Fruit fly (Drosophila melanogaster) whole organism, prepupa: Measurements from ENCODE around the gene CG2533.

Experiments
- Blimp-1 ChIP-seq: fragments of 200-800 bp; sonication (Bioruptor generic); optimal IDR thresholded peaks from 3 replicates; lab custom pipeline; 2017; ENCODE audit warnings: missing biosample characterization, missing genetic modification characterization, mild to moderate bottlenecking, moderate library complexity, missing genetic modification reagents
- CG10669 ChIP-seq: fragments of 200-800 bp; sonication (Bioruptor generic); optimal IDR thresholded peaks from 3 replicates; lab custom pipeline; 2018; ENCODE audit warnings: missing biosample characterization, mild to moderate bottlenecking, missing genetic modification characterization, moderate library complexity
- CG11294 ChIP-seq: fragments of 200-800 bp; sonication (Bioruptor generic); IDR thresholded peaks from 2 replicates; pipeline ENCODE4 v1.3.6; 2022; ENCODE audit warnings: missing biosample characterization, missing genetic modification characterization
- CG11762 ChIP-seq: fragments of 200-800 bp; sonication (Bioruptor generic); optimal IDR thresholded peaks from 3 replicates; lab custom pipeline; 2016; ENCODE audit warnings: missing biosample characterization, missing genetic modification characterization; ENCODE audit not compliant: insufficient read depth
- CG11902 ChIP-seq: fragments of 200-800 bp; sonication (Bioruptor generic); optimal IDR thresholded peaks from 3 replicates; lab custom pipeline; 2016; ENCODE audit warnings: missing biosample characterization, missing genetic modification characterization
- CG15336 ChIP-seq: fragments of 200-800 bp; sonication (Bioruptor generic); IDR thresholded peaks from 2 replicates; pipeline ENCODE4 v1.3.6; 2022; ENCODE audit warnings: missing biosample characterization, missing genetic modification characterization
- CG31627 ChIP-seq: fragments of 200-800 bp; sonication (Bioruptor generic); optimal IDR thresholded peaks from 3 replicates; lab custom pipeline; 2016; ENCODE audit warnings: missing biosample characterization, missing genetic modification characterization
- CG32006 ChIP-seq: fragments of 200-800 bp; sonication (Bioruptor generic); optimal IDR thresholded peaks from 3 replicates; lab custom pipeline; 2017; ENCODE audit warnings: missing biosample characterization, mild to moderate bottlenecking, missing genetic modification characterization
- CG4318 ChIP-seq: fragments of 200-800 bp; sonication (Bioruptor generic); optimal IDR thresholded peaks from 3 replicates; lab custom pipeline; 2017; ENCODE audit warnings: missing biosample characterization, mild to moderate bottlenecking, missing genetic modification characterization
- CG6163 ChIP-seq: fragments of 200-800 bp; sonication (Bioruptor generic); IDR thresholded peaks from 3 replicates; pipeline ENCODE4 v1.3.6; 2022; ENCODE audit warnings: missing biosample characterization, missing genetic modification characterization
- CG6276 ChIP-seq: fragments of 200-800 bp; sonication (Bioruptor generic); optimal IDR thresholded peaks from 2 replicates; lab custom pipeline; 2017; ENCODE audit warnings: missing biosample characterization, mild to moderate bottlenecking, missing genetic modification characterization
- CG6792 ChIP-seq: fragments of 200-800 bp; sonication (Bioruptor generic); optimal IDR thresholded peaks from 3 replicates; lab custom pipeline; 2016; ENCODE audit warnings: missing biosample characterization, missing genetic modification characterization
- CG6854 ChIP-seq: fragments of 200-800 bp; sonication (Bioruptor generic); optimal IDR thresholded peaks from 2 replicates; lab custom pipeline; 2017; ENCODE audit warnings: missing biosample characterization, mild to moderate bottlenecking, missing genetic modification characterization
- CG8119 ChIP-seq: fragments of 200-800 bp; sonication (Bioruptor generic); IDR thresholded peaks from 3 replicates; pipeline ENCODE4 v1.3.6; 2022; ENCODE audit warnings: missing biosample characterization, missing genetic modification characterization
- CG9139 ChIP-seq: fragments of 200-800 bp; sonication (Bioruptor generic); optimal IDR thresholded peaks from 3 replicates; lab custom pipeline; 2017; ENCODE audit warnings: missing biosample characterization, mild to moderate bottlenecking, missing genetic modification characterization
- Eip78C ChIP-seq: fragments of 200-800 bp; sonication (Bioruptor generic); peaks from one replicate; lab custom pipeline; 2016; ENCODE audit warnings: missing biosample characterization, missing genetic modification characterization
- Eip93F ChIP-seq: fragments of 200-800 bp; sonication (Bioruptor generic); optimal IDR thresholded peaks from 2 replicates; lab custom pipeline; 2016; ENCODE audit warnings: missing biosample characterization, mild to moderate bottlenecking, missing genetic modification characterization
- Ets21C ChIP-seq: fragments of 200-800 bp; sonication (Bioruptor generic); optimal IDR thresholded peaks from 3 replicates; lab custom pipeline; 2016; ENCODE audit warnings: missing biosample characterization, missing genetic modification characterization
- Ets96B ChIP-seq: fragments of 200-800 bp; optimal IDR thresholded peaks from 2 replicates; lab custom pipeline; 2019; ENCODE audit warnings: missing biosample characterization, mild to moderate bottlenecking, missing genetic modification characterization, moderate library complexity
- Gug ChIP-seq: fragments of 200-800 bp; sonication (Bioruptor generic); IDR thresholded peaks from 2 replicates; pipeline ENCODE4 v1.3.6; 2022; ENCODE audit warnings: missing biosample characterization, missing genetic modification characterization
- Hr39 ChIP-seq: fragments of 200-800 bp; sonication (Bioruptor generic); optimal IDR thresholded peaks from 2 replicates; lab custom pipeline; 2016; ENCODE audit warnings: missing biosample characterization, missing genetic modification characterization
- Hr4 ChIP-seq: fragments of 200-800 bp; sonication (Bioruptor generic); optimal IDR thresholded peaks from 3 replicates; lab custom pipeline; 2016; ENCODE audit warnings: missing biosample characterization, missing genetic modification characterization
- Lpt ChIP-seq: fragments of 200-800 bp; sonication (Bioruptor generic); optimal IDR thresholded peaks from 3 replicates; lab custom pipeline; 2016; ENCODE audit warnings: missing biosample characterization, missing genetic modification characterization
- Met ChIP-seq: fragments of 200-800 bp; sonication (Bioruptor generic); optimal IDR thresholded peaks from 3 replicates; lab custom pipeline; 2016; ENCODE audit warnings: missing biosample characterization, missing genetic modification characterization
- Smox ChIP-seq: fragments of 200-800 bp; sonication (Bioruptor generic); optimal IDR thresholded peaks from 3 replicates; lab custom pipeline; 2016; ENCODE audit warnings: missing biosample characterization, missing genetic modification characterization
- Sox102F ChIP-seq: fragments of 200-800 bp; sonication (Bioruptor generic); optimal IDR thresholded peaks from 2 replicates; lab custom pipeline; 2016; ENCODE audit warnings: missing biosample characterization, mild to moderate bottlenecking, missing genetic modification characterization
- Sox14 ChIP-seq: fragments of 200-800 bp; sonication (Bioruptor generic); optimal IDR thresholded peaks from 3 replicates; lab custom pipeline; 2016; ENCODE audit warnings: missing biosample characterization, missing genetic modification characterization
- acj6 ChIP-seq: fragments of 200-800 bp; sonication (Bioruptor generic); optimal IDR thresholded peaks from 3 replicates; lab custom pipeline; 2016; ENCODE audit warnings: missing biosample characterization, missing genetic modification characterization
- cyc ChIP-seq: fragments of 200-800 bp; sonication (Bioruptor generic); optimal IDR thresholded peaks from 3 replicates; lab custom pipeline; 2016; ENCODE audit warnings: missing biosample characterization, missing genetic modification characterization
- dac ChIP-seq: fragments of 200-800 bp; sonication (Bioruptor generic); optimal IDR thresholded peaks from 2 replicates; lab custom pipeline; 2017; ENCODE audit warnings: missing biosample characterization, mild to moderate bottlenecking, missing genetic modification characterization
- dsx ChIP-seq: fragments of 200-800 bp; optimal IDR thresholded peaks from 3 replicates; lab custom pipeline; 2019; ENCODE audit warnings: missing biosample characterization, mild to moderate bottlenecking, missing genetic modification characterization, moderate library complexity; ENCODE audit not compliant: poor library complexity, severe bottlenecking
- eg ChIP-seq: fragments of 200-800 bp; sonication (Bioruptor generic); IDR thresholded peaks from 3 replicates; pipeline ENCODE4 v1.3.6; 2022; ENCODE audit warnings: missing biosample characterization, missing genetic modification characterization
- esn ChIP-seq: fragments of 200-800 bp; sonication (Bioruptor generic); optimal IDR thresholded peaks from 2 replicates; lab custom pipeline; 2016; ENCODE audit warnings: missing biosample characterization, mild to moderate bottlenecking, missing genetic modification characterization, moderate library complexity
- fd59A ChIP-seq: fragments of 200-800 bp; sonication (Bioruptor generic); optimal IDR thresholded peaks from 2 replicates; lab custom pipeline; 2017; ENCODE audit warnings: missing biosample characterization, mild to moderate bottlenecking, missing genetic modification characterization, missing genetic modification reagents
- fd85E ChIP-seq: fragments of 200-800 bp; sonication (Bioruptor generic); optimal IDR thresholded peaks from 3 replicates; lab custom pipeline; 2016; ENCODE audit warnings: missing biosample characterization, missing genetic modification characterization
- fkh ChIP-seq: fragments of 200-800 bp; sonication (Bioruptor generic); optimal IDR thresholded peaks from 3 replicates; lab custom pipeline; 2017; ENCODE audit warnings: missing biosample characterization, mild to moderate bottlenecking, missing genetic modification characterization, moderate library complexity
- lz ChIP-seq: fragments of 200-800 bp; sonication (Bioruptor generic); optimal IDR thresholded peaks from 3 replicates; lab custom pipeline; 2016; ENCODE audit warnings: missing biosample characterization, missing genetic modification characterization
- pdm3 ChIP-seq: fragments of 200-800 bp; sonication (Bioruptor generic); optimal IDR thresholded peaks from 3 replicates; lab custom pipeline; 2016; ENCODE audit warnings: missing biosample characterization, missing genetic modification characterization
- salr ChIP-seq, 2 experiments: fragments of 200-800 bp; sonication (Bioruptor generic); optimal IDR thresholded peaks; 3 replicates each; lab custom pipeline; 2016 to 2018; ENCODE audit warnings: missing biosample characterization in 2 of 2, missing genetic modification characterization in 2 of 2, mild to moderate bottlenecking in 1 of 2
- spab ChIP-seq: fragments of 200-800 bp; sonication (Bioruptor generic); optimal IDR thresholded peaks from 2 replicates; lab custom pipeline; 2017; ENCODE audit warnings: missing biosample characterization, mild to moderate bottlenecking, missing genetic modification characterization, missing genetic modification reagents
- ss ChIP-seq, 2 experiments: fragments of 200-800 bp; sonication (Bioruptor generic); optimal IDR thresholded peaks; 2 replicates in 1 of 2; 3 replicates in 1 of 2; lab custom pipeline; 2017 to 2018; ENCODE audit warnings: mild to moderate bottlenecking in 2 of 2, missing biosample characterization in 2 of 2, missing genetic modification characterization in 2 of 2, moderate library complexity in 1 of 2
- vri ChIP-seq: fragments of 200-800 bp; sonication (Bioruptor generic); optimal IDR thresholded peaks from 3 replicates; lab custom pipeline; 2016; ENCODE audit warnings: missing biosample characterization, mild to moderate bottlenecking, missing genetic modification characterization

CG2533 gene

dm6 chrX:11611645-11612079 is 7.7 kb upstream of the CG2533 start, which contains the start of the genes CG2247 and CG1703:
Gene CG2247, minus strand, starts transcription at chrX:11611652.
Gene CG1703, plus strand, starts transcription at chrX:11611927.
- TF ChIP-seq CG6792 (GFP tag; lab: Kevin White, UChicago) = no peak

dm6 chrX:11611056-11611644 is 7.2 kb upstream of the CG2533 start:
- TF ChIP-seq Sox102F = no peak
- 0 out of 2 replicates have a peak, but pooled peaks have one; percentile 10 for TF ChIP-seq CG15336 (GFP tag; lab: Robert Waterston, UW)
- peak; percentile 27 for TF ChIP-seq Eip78C (GFP tag; lab: Kevin White, UChicago)
- TF ChIP-seq CG6854 = peak; percentile 19
- no peak for TF ChIP-seq eg (GFP tag; lab: Robert Waterston, UW)
- peak; percentile 28; the same call in 1 of the 3 replicates for TF ChIP-seq CG6163 (GFP tag; lab: Robert Waterston, UW)
- peak; percentile 24 for TF ChIP-seq fkh (GFP tag; lab: Kevin White, UChicago)
- TF ChIP-seq ss (GFP tag; optimal IDR thresholded peaks at IDR 0.05; lab: Kevin White, UChicago) = peak in 1 of 2 experiments; percentile 44
- TF ChIP-seq CG8119 (GFP tag; lab: Robert Waterston, UW) = no peak
- no peak for TF ChIP-seq esn (GFP tag; lab: Kevin White, UChicago)
- TF ChIP-seq CG4318 (GFP tag; lab: Kevin White, UChicago) = no peak
- TF ChIP-seq vri (GFP tag; lab: Kevin White, UChicago) = no peak
- no peak for TF ChIP-seq Lpt (GFP tag; lab: Kevin White, UChicago)
- no peak for TF ChIP-seq Blimp-1
- TF ChIP-seq CG6276 (GFP tag; lab: Kevin White, UChicago) = no peak
- no peak for TF ChIP-seq Hr4 (GFP tag; lab: Kevin White, UChicago)
- TF ChIP-seq, all 60 proteins: peak for 6

dm6 chrX:11601408-11601807 is 2.6 kb downstream of the CG2533 start:
- TF ChIP-seq cyc (GFP tag; lab: Kevin White, UChicago) (no peak), fkh (GFP tag; lab: Kevin White, UChicago) (peak; percentile 35), vri (GFP tag; lab: Kevin White, UChicago) (peak; percentile 58), CG11762 (GFP tag; lab: Kevin White, UChicago) (no peak)
- TF ChIP-seq, all 60 proteins: peak for 2

dm6 chrX:11600795-11601358 is 3.1 kb downstream of the CG2533 start:
- TF ChIP-seq CG6854 (no peak), CG11902 (GFP tag; lab: Kevin White, UChicago) (peak; percentile 7), CG9139 (peak; percentile 3), salr (GFP tag; optimal IDR thresholded peaks at IDR 0.05; lab: Kevin White, UChicago) (no peak), Sox102F (no peak), Eip93F (GFP tag; lab: Kevin White, UChicago) (no peak), CG32006 (GFP tag; lab: Kevin White, UChicago) (no peak), esn (GFP tag; lab: Kevin White, UChicago) (peak; percentile 70), CG15336 (GFP tag; lab: Robert Waterston, UW) (no peak), CG10669 (GFP tag; lab: Kevin White, UChicago) (no peak), lz (GFP tag; lab: Kevin White, UChicago) (peak; percentile 56), spab (no peak), CG31627 (peak; percentile 30), dac (GFP tag; lab: Kevin White, UChicago) (no peak), acj6 (GFP tag; lab: Kevin White, UChicago) (peak; percentile 25), CG4318 (GFP tag; lab: Kevin White, UChicago) (no peak), CG6163 (GFP tag; lab: Robert Waterston, UW) (0 out of 3 replicates have a peak, but pooled peaks have one; percentile 13), Smox (GFP tag; lab: Kevin White, UChicago) (no peak), eg (GFP tag; lab: Robert Waterston, UW) (peak; percentile 51; the same call in 2 of the 3 replicates), CG11294 (GFP tag; lab: Robert Waterston, UW) (no peak), Ets21C (peak; percentile 22), Sox14 (GFP tag; lab: Kevin White, UChicago) (peak; percentile 60), fd59A (GFP tag; lab: Kevin White, UChicago) (no peak), dsx (no peak), Hr39 (peak; percentile 52), Gug (GFP tag; lab: Robert Waterston, UW) (no peak), fd85E (no peak), Lpt (GFP tag; lab: Kevin White, UChicago) (no peak), Ets96B (tag; lab: Kevin White, UChicago) (peak; percentile 18), pdm3 (no peak), CG6792 (GFP tag; lab: Kevin White, UChicago) (peak; percentile 31), Met (GFP tag; lab: Kevin White, UChicago) (no peak)
